Worm (Caenorhabditis elegans) whole organism, early embryonic: ENCODE measurements around the gene R12B2.13.

Experiments used
- F13C5.2 ChIP-seq: sonication (generic microtip); optimal IDR thresholded peaks from 2 replicates; lab custom pipeline; 2017; ENCODE audit warnings: mild to moderate bottlenecking, missing genetic modification characterization, inconsistent platforms, missing compliant biosample characterization
- ama-1 ChIP-seq: fragments of 150-350 bp; optimal IDR thresholded peaks from 2 replicates; lab custom pipeline; 2014
- ceh-36 ChIP-seq: sonication (generic microtip); optimal IDR thresholded peaks from 2 replicates; lab custom pipeline; 2016; ENCODE audit warnings: missing genetic modification characterization, inconsistent platforms, missing compliant biosample characterization
- ets-7 ChIP-seq: sonication (generic microtip); optimal IDR thresholded peaks from 2 replicates; lab custom pipeline; 2016; ENCODE audit warnings: missing genotype, missing genetic modification characterization, missing compliant biosample characterization
- hnd-1 ChIP-seq: sonication (generic microtip); optimal IDR thresholded peaks from 2 replicates; lab custom pipeline; 2016; ENCODE audit warnings: missing genetic modification characterization, missing compliant biosample characterization
- scrt-1 ChIP-seq: fragments of 200-800 bp; sonication (Bioruptor generic); IDR thresholded peaks from 2 replicates; pipeline ENCODE4 v1.3.6; 2022; ENCODE audit warnings: missing genetic modification characterization, missing compliant biosample characterization
- sea-1 ChIP-seq: fragments of 200-800 bp; sonication (Bioruptor generic); conservative IDR thresholded peaks from 2 replicates; pipeline ENCODE4 v1.3.6; 2022; ENCODE audit warnings: missing genetic modification characterization, missing compliant biosample characterization
- tbx-37 ChIP-seq: fragments of 200-800 bp; sonication (Bioruptor generic); conservative IDR thresholded peaks from 2 replicates; pipeline ENCODE4 v1.3.6; 2022; ENCODE audit warnings: missing genetic modification reagents, missing genetic modification characterization, missing compliant biosample characterization
- tra-4 ChIP-seq: sonication (generic microtip); optimal IDR thresholded peaks from 2 replicates; lab custom pipeline; 2017; ENCODE audit warnings: missing genetic modification characterization, missing compliant biosample characterization

ce11 chrIII:5875418-5875702 lies 42.1 kb upstream of the R12B2.13 start:
- no peak for TF ChIP-seq ama-1 (lab: Kevin White, UChicago)
- no peak for TF ChIP-seq ceh-36
- TF ChIP-seq F13C5.2 (tag; lab: Kevin White, UChicago) = no peak
- TF ChIP-seq sea-1 (GFP tag; lab: Robert Waterston, UW) = no peak
- TF ChIP-seq hnd-1 (tag; lab: Kevin White, UChicago) = no peak
- no peak for TF ChIP-seq tbx-37 (GFP tag; lab: Robert Waterston, UW)
- no peak for TF ChIP-seq ets-7
- TF ChIP-seq scrt-1 (GFP tag; lab: Robert Waterston, UW) = no peak
- TF ChIP-seq tra-4 = no peak
